Fruit fly (Drosophila melanogaster): ENCODE results near the gene CG3106.

The CG3106 gene

DNA sequence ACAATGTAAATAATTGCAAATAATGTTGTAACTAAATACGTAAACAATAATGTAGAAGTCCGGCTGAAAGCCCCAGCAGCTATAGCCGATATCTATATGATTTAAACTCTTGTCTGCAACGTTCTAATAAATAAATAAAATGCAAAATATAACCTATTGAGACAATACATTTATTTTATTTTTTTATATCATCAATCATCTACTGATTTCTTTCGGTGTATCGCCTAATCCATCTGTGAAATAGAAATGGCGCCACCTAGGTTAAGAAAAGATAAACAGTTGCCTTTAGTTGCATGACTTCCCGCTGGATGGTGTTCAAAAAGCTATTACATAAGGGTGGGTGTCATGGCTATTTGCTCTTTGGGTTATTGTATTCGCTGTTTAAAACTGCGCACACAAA lies 24.9 kb upstream of the CG3106 start (continued):
- TF ChIP-seq grn (GFP tag; optimal IDR thresholded peaks at IDR 0.05) (peak; percentile 21), CG10321 (GFP tag; IDR thresholded peaks at IDR 0.05) (peak; percentile 75), odd (GFP tag; optimal IDR thresholded peaks at IDR 0.05) (peak; percentile 98), CG18619 (GFP tag; optimal IDR thresholded peaks at IDR 0.05) (peak; percentile 96), NFAT (GFP tag; IDR thresholded peaks at IDR 0.05) (peak; percentile 94), Taf1 (GFP tag; IDR thresholded peaks at IDR 0.05) (peak; percentile 85), br (optimal IDR thresholded peaks at IDR 0.05) (no peak), Atf-2 (GFP tag; optimal IDR thresholded peaks at IDR 0.05) (peak; percentile 76), ftz-f1 (GFP tag; optimal IDR thresholded peaks at IDR 0.05) (peak; percentile 8), HmgZ (tag; optimal IDR thresholded peaks at IDR 0.05) (peak; percentile 96), BEAF-32 (GFP tag; optimal IDR thresholded peaks at IDR 0.05) (peak; percentile 7), CG7786 (GFP tag; optimal IDR thresholded peaks at IDR 0.05) (peak; percentile 81), Aef1 (GFP tag; IDR thresholded peaks at IDR 0.05) (peak; percentile 87), CG10654 (GFP tag; optimal IDR thresholded peaks at IDR 0.05) (peak; percentile 83), nmo (GFP tag; optimal IDR thresholded peaks at IDR 0.05) (peak; percentile 96), schlank (tag; optimal IDR thresholded peaks at IDR 0.05) (peak; percentile 91), org-1 (GFP tag; optimal IDR thresholded peaks at IDR 0.05) (peak; percentile 92), CG7963 (GFP tag; IDR thresholded peaks at IDR 0.05; ENCODE audit: partially characterized antibody) (no peak), Bdp1 (GFP tag; optimal IDR thresholded peaks at IDR 0.05) (peak; percentile 75), E2f2 (GFP tag; IDR thresholded peaks at IDR 0.05) (peak; percentile 88), Lpt (GFP tag; optimal IDR thresholded peaks at IDR 0.05) (no peak), gt (GFP tag; IDR thresholded peaks at IDR 0.05) (peak; percentile 70), CG2199 (GFP tag; IDR thresholded peaks at IDR 0.05) (0 out of 3 replicates have a peak, but pooled peaks have one; percentile 59), Hmr (GFP tag; optimal IDR thresholded peaks at IDR 0.05) (peak; percentile 97), bbx (GFP tag; IDR thresholded peaks at IDR 0.05; ENCODE audit: partially characterized antibody) (no peak), Fer1 (GFP tag; optimal IDR thresholded peaks at IDR 0.05) (peak; percentile 98), CG9727 (GFP tag; optimal IDR thresholded peaks at IDR 0.05) (peak; percentile 97), Asciz (GFP tag; optimal IDR thresholded peaks at IDR 0.05) (peak; percentile 95), Pdp1 (GFP tag; optimal IDR thresholded peaks at IDR 0.05) (peak; percentile 77 to 100), jigr1 (GFP tag; IDR thresholded peaks at IDR 0.05) (peak; percentile 61; the same call in 1 of the 3 replicates), Nf-YB (GFP tag; optimal IDR thresholded peaks at IDR 0.05) (peak; percentile 86), CG5180 (GFP tag; optimal IDR thresholded peaks at IDR 0.05) (peak; percentile 88), psq (GFP tag; optimal IDR thresholded peaks at IDR 0.05) (peak; percentile 81), CG16813 (GFP tag; IDR thresholded peaks at IDR 0.05; ENCODE audit: partially characterized antibody) (no peak), CG3726 (GFP tag; IDR thresholded peaks at IDR 0.05) (peak; percentile 91), ems (GFP tag; optimal IDR thresholded peaks at IDR 0.05) (peak; percentile 92), CG8281 (tag; optimal IDR thresholded peaks at IDR 0.05) (peak; percentile 83), sob (GFP tag; IDR thresholded peaks at IDR 0.05) (peak; percentile 96), CG13123 (GFP tag; optimal IDR thresholded peaks at IDR 0.05) (peak; percentile 71), sisA (GFP tag; IDR thresholded peaks at IDR 0.05) (peak; percentile 89), tin (GFP tag; optimal IDR thresholded peaks at IDR 0.05) (peak; percentile 90), ATbp (GFP tag; optimal IDR thresholded peaks at IDR 0.05) (peak; percentile 93), ci (GFP tag; IDR thresholded peaks at IDR 0.05) (peak; percentile 97), tio (GFP tag; optimal IDR thresholded peaks at IDR 0.05) (peak; percentile 87), CG4404 (GFP tag; IDR thresholded peaks at IDR 0.05) (peak; percentile 72), CG17829 (tag; optimal IDR thresholded peaks at IDR 0.05) (peak; percentile 97), CG34422 (GFP tag; IDR thresholded peaks at IDR 0.05) (peak; percentile 94), so (GFP tag; IDR thresholded peaks at IDR 0.05) (peak; percentile 96), CG9932 (GFP tag; IDR thresholded peaks at IDR 0.05) (peak; percentile 93), Doc3 (GFP tag; IDR thresholded peaks at IDR 0.05; ENCODE audit: partially characterized antibody) (no peak), CG12155 (GFP tag; optimal IDR thresholded peaks at IDR 0.05) (peak; percentile 79)
